Worm (Caenorhabditis elegans) whole organism, L4/young adult: ENCODE measurements around the gene F54D5.23.

Experiments used
- W03F9.2 ChIP-seq: fragments of 150-350 bp; optimal IDR thresholded peaks from 2 replicates; lab custom pipeline; 2014; ENCODE audit warnings: missing biosample characterization, missing genetic modification characterization
- dao-5 ChIP-seq: sonication (generic microtip); optimal IDR thresholded peaks from 2 replicates; lab custom pipeline; 2016; ENCODE audit warnings: missing genotype, missing genetic modification characterization, moderate library complexity, missing compliant biosample characterization
- him-1 ChIP-seq: sonication (generic microtip); optimal IDR thresholded peaks from 2 replicates; lab custom pipeline; 2016; ENCODE audit warnings: missing genotype, missing genetic modification reagents, missing genetic modification characterization, missing compliant biosample characterization

Gene F54D5.23

DNA sequence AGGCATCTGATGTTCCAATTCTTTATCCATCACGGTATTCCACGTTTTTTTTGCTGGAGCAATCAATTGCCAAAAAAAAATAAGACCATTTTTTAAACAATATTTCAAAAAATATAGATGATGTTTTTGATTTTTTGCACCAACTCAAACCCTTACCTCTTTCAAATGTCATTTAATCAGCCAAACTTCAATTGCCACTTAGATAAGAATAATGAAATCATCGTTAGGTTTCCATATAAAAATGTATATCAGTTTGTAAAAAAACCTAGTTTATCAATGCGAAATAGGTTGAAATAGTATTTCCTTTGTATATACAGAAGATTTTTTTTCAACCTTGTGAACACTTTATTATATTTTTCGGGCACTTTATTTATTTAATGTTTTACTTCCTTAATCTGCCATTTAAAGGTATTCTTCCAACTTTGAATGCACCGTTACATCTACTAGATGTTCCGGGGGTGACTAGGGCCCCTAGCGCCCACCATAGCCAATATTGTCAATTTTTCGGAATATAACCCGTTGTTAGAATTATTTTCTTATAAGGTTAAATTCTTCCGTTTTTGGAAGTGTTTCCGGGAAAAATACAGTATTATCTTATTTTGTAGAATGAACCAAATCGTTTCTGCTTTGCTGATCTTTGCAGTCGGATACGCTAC, at the start of gene F54D5.23, which contains the start of gene F54D5.4:
F54D5.23 (minus strand) TSS at position 75 of the 656 bp plus-strand sequence.
F54D5.4 (plus strand) TSS at position 606 of the 656 bp plus-strand sequence.
- no peak for TF ChIP-seq W03F9.2 (tag; lab: Kevin White, UChicago)
- no peak for TF ChIP-seq dao-5 (tag; lab: Kevin White, UChicago)
- no peak for TF ChIP-seq him-1 (tag; lab: Kevin White, UChicago)

DNA sequence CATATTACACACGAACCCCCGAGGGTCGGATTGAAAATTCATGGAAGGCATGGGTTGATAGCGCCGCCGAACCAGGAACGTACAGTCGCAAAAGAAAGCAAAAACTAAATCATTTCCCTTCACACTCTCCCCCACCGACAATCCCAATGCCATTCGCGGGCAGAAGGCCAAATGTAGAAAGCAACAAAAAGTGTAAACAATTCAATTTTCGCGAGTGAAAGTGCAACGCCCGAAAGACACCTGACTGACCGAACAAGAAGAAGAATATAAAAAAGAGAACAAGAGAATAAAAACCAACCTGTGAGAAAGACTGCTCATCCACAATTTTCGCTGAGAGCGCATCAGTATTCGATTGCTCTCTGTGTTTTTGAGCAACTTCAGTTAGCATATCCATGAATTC, 48.6 kb upstream of the F54D5.23 start:
- TF ChIP-seq dao-5 (tag; lab: Kevin White, UChicago) (no peak), W03F9.2 (tag; lab: Kevin White, UChicago) (no peak), him-1 (tag; lab: Kevin White, UChicago) (no peak)

DNA sequence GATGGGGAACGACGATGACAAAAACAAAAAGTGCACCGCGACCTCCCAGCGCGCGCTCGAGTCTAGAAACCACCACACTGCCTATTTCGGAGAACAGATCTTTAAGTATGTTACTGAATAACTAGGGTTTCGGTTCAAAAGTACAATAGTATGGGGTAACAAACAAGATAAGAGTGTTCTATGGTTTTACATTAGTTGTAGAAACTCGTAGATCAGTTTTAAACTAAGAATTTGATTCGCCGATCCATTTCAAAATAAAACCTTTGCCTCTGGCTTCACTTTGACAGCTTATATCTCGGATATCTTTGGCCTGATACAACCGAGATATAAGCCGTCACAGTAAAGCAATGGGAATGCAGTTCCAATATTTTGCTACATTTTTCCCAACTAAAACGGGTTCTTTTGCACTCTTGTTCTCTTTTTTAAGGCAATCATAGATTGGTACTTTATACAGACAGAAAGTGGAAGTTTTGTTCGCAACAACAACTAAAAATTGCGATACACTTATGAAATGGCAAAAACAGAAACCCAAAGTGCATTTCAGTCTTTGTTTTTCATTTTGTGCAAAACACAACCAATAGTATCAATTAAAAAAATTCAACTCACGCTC, 47.4 kb upstream of the F54D5.23 start:
- TF ChIP-seq W03F9.2 (tag; lab: Kevin White, UChicago) (no peak), him-1 (tag; lab: Kevin White, UChicago) (no peak), dao-5 (tag; lab: Kevin White, UChicago) (no peak)

DNA sequence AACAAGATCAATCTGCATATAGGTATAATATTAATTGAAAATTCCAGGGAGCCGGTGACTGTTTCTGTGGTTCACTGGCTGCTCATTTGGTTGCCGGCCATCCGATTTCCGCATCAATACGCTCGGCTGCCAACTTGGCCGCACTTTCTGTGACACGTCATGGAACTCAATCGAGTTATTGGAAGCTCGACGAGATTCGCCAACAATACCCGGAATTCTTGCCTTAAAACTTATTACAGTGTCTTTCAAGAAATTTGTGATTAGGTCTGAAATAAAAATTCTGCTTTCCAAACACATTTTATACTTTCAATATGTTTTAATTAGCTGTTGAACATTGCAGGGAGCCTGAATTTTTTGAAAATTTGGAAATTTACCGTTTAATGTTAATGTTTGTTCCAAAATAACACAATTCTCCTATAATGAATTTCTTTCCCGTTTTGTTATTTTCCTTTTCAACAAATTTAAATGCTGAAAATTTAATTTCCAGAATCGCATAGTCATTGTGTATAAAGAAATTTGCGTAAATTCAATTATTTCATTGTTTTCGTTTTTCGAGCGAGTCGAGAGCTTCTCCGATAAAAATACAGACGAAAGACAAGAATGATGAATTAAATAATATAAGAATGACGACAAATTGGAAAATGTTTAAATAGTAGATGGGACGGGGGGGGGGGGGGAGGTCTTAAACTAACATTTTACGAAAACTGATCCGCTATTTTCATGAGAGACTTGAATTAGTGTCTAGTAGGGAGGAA, 45.2 kb upstream of the F54D5.23 start:
- TF ChIP-seq dao-5 (tag; lab: Kevin White, UChicago) (no peak), him-1 (tag; lab: Kevin White, UChicago) (no peak), W03F9.2 (tag; lab: Kevin White, UChicago) (no peak)

DNA sequence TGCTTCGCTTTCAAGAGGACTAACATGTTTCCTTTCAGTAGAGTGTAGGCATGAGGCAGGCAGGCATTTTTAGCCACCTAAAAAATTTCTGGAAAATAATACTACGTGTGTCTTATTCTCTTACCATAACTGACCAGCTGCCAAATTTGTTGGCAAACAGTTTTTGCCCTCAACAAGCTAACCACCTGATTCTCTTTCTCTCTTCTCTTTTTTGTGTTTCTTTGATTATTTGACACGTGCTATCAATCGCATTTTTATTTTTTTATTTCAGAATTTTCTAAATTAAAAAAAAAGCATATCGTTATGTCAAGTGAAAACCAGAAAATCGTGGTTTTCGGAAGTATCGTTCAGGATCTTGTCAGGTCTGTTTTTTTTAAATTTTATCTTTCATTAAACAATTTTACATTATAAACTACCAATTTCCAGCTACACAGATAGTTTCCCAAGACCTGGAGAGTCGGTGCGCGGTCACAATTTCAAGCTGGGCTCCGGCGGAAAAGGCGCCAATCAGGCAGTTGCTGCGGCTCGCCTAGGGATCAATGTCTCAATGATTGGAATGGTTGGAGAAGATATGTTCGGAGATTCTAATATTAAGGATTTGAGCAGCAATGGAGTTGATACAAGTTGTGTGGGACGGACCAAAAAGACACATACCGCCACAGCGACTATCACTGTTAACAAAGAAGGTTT, 43.1 kb upstream of the F54D5.23 start, which contains the start of gene F07A11.5:
F07A11.5 (plus strand) TSS at position 267 of the 690 bp plus-strand sequence.
- TF ChIP-seq him-1 (tag; lab: Kevin White, UChicago) (no peak), W03F9.2 (tag; lab: Kevin White, UChicago) (no peak), dao-5 (tag; lab: Kevin White, UChicago) (no peak)

DNA sequence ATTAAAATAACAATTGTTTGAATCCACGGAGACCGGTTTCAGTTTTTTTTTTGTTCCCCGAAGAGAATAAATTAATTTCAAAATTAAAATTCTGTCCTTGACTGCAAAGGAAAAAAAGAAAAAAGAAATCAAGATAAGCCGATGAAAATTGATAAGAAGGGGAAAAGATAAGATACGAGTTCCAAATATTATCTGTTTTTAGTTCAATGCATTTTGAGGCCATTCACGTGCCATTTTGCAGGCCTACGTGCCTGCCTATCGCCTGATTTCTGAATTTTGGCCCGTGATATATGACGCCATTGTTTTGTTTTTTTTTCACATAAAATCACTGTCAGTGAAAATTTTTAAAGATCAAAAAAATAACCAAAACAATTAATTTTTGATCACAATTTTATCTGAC, 42.4 kb upstream of the F54D5.23 start:
- TF ChIP-seq him-1 (tag; lab: Kevin White, UChicago) = no peak
- no peak for TF ChIP-seq dao-5 (tag; lab: Kevin White, UChicago)
- no peak for TF ChIP-seq W03F9.2 (tag; lab: Kevin White, UChicago)

- TF ChIP-seq him-1 (tag; lab: Kevin White, UChicago) (no peak), dao-5 (tag; lab: Kevin White, UChicago) (no peak), W03F9.2 (tag; lab: Kevin White, UChicago) (no peak)
These were observed 35.5 kb upstream of the F54D5.23 start for ce11 chrII:11604613-11605012.

DNA sequence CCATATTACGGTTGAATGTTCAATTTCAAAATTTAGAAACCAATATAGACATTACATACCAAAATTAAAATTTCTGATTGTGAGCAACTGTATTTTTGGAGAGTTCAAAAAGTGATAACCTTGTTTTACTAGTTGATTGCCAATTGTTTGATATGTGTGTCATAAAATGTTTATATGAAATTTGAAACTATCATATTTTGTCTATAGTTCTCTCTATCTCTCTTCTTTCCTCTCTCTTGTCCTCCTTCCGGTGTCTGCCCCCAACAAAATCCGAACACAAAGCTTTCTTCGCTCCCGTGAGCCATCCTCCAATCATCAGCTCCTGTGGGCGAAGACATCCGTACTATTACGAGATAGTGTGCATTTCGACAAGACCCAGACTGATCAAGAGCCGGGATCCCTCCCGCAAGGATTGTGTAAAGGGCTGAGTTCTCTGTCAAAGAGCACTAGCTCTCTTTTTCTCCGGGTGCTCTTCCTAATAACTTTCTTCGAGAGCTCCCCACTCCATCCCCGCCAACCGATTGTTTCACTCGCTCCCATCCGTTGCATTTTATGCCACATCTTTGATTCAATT, 33.4 kb upstream of the F54D5.23 start:
- no peak for TF ChIP-seq W03F9.2 (tag; lab: Kevin White, UChicago)

- TF ChIP-seq W03F9.2 (tag; lab: Kevin White, UChicago) = no peak
- TF ChIP-seq him-1 (tag; lab: Kevin White, UChicago) = no peak
- no peak for TF ChIP-seq dao-5 (tag; lab: Kevin White, UChicago)
These were observed 31.6 kb upstream of the F54D5.23 start, which contains the start of gene F07A11.4 for ce11 chrII:11600711-11601110. Gene F07A11.4, plus strand, starts transcription at chrII:11601011.

DNA sequence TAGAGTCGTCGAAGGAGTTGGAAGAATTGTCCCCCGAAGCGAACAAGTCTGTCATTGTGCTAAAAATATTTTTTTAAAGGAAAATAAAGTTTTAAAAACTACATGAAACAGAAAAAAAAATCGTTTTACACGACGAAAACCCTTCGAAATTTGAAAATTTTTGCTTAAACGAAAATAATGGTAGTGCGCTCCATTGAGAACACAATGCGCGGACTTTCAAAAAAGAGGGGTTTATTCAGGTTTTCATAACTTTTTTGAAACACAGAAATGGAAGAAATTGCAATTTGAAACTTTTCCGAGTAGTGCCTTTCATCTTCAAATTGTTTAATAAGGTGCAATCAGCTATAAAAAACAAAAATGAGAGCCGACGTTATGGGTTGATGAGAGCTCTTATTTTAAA, 30.7 kb upstream of the F54D5.23 start, which contains the start of gene npp-5:
npp-5 (minus strand) TSS at position 59 of the 400 bp plus-strand sequence.
- no peak for TF ChIP-seq dao-5 (tag; lab: Kevin White, UChicago)
- no peak for TF ChIP-seq him-1 (tag; lab: Kevin White, UChicago)
- no peak for TF ChIP-seq W03F9.2 (tag; lab: Kevin White, UChicago)

DNA sequence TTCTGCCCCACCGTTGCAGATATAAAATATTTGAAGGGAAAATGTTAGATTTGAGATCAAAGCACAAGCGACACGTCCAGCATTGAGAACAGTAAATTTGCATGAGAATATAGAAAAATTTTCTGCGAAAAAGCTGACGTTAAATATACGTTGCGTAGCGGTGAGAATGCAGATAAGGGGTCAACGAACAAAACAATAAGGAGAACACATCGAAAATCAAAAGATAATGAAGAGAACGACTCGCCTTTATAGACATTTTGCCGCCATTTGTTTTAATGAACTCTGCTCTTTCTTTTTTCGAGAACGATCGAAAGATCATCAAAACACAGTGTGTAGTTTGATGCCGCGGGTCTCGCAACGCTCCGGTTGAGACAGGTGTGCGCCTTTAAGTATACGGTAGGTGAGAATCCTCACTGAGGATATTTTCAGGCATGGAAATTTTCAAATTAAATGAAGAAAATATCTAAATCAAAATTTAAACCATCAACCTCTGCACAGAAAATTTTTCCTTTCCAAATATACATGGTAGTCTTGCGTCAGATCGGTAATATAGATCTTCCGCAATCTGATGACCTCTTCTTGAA, 27.2 kb upstream of the F54D5.23 start:
- no peak for TF ChIP-seq W03F9.2 (tag; lab: Kevin White, UChicago)
- no peak for TF ChIP-seq him-1 (tag; lab: Kevin White, UChicago)
- TF ChIP-seq dao-5 (tag; lab: Kevin White, UChicago) = no peak
